Fruit fly (Drosophila melanogaster) whole organism, embryonic: ENCODE measurements around the gene CG15155.

ENCODE experiments used
- CG10321 ChIP-seq: fragments of 200-800 bp; sonication (Bioruptor generic); IDR thresholded peaks from 2 replicates; pipeline ENCODE4 v1.3.6; 2022; ENCODE audit warnings: missing biosample characterization, missing genetic modification characterization
- CG11504 ChIP-seq: fragments of 200-800 bp; sonication (Bioruptor generic); optimal IDR thresholded peaks from 3 replicates; lab custom pipeline; 2019; ENCODE audit warnings: missing biosample characterization, mild to moderate bottlenecking, missing genetic modification characterization, moderate library complexity
- CG12299 ChIP-seq: fragments of 200-800 bp; sonication (Bioruptor generic); optimal IDR thresholded peaks from 2 replicates; lab custom pipeline; 2018; ENCODE audit warnings: missing biosample characterization, mild to moderate bottlenecking, missing genetic modification characterization
- CG12391 ChIP-seq: fragments of 200-800 bp; sonication (Bioruptor generic); optimal IDR thresholded peaks from 3 replicates; lab custom pipeline; 2018; ENCODE audit warnings: missing biosample characterization, mild to moderate bottlenecking, missing genetic modification characterization, moderate library complexity
- CG13287 ChIP-seq: fragments of 200-800 bp; sonication (Bioruptor generic); IDR thresholded peaks from 2 replicates; pipeline ENCODE4 v1.3.6; 2022; ENCODE audit warnings: missing biosample characterization, missing genetic modification characterization; ENCODE audit not compliant: partially characterized antibody
- CG13296 ChIP-seq: fragments of 200-800 bp; sonication (Bioruptor generic); optimal IDR thresholded peaks from 3 replicates; lab custom pipeline; 2018; ENCODE audit warnings: missing biosample characterization, mild to moderate bottlenecking, missing genetic modification characterization
- CG1529 ChIP-seq: fragments of 200-800 bp; sonication (Bioruptor generic); optimal IDR thresholded peaks from 3 replicates; lab custom pipeline; 2018; ENCODE audit warnings: missing biosample characterization, missing genetic modification characterization
- CG17328 ChIP-seq: fragments of 200-800 bp; sonication (Bioruptor generic); IDR thresholded peaks from 2 replicates; pipeline ENCODE4 v1.3.6; 2022; ENCODE audit warnings: missing biosample characterization, missing genetic modification characterization
- CG17912 ChIP-seq: fragments of 200-800 bp; sonication (Bioruptor generic); optimal IDR thresholded peaks from 2 replicates; lab custom pipeline; 2018; ENCODE audit warnings: missing biosample characterization, mild to moderate bottlenecking, missing genetic modification characterization
- CG1792 ChIP-seq: fragments of 200-800 bp; sonication (Bioruptor generic); optimal IDR thresholded peaks from 2 replicates; lab custom pipeline; 2016; ENCODE audit warnings: missing biosample characterization, missing genetic modification characterization
- CG18599 ChIP-seq: fragments of 200-800 bp; sonication (Bioruptor generic); optimal IDR thresholded peaks from 3 replicates; lab custom pipeline; 2017; ENCODE audit warnings: missing biosample characterization, missing genetic modification characterization, mild to moderate bottlenecking, moderate library complexity, missing genetic modification reagents
- CG31441 ChIP-seq: fragments of 200-800 bp; sonication (Bioruptor generic); IDR thresholded peaks from 2 replicates; pipeline ENCODE4 v1.3.6; 2022; ENCODE audit warnings: missing biosample characterization, missing genetic modification characterization
- CG4854 ChIP-seq: fragments of 200-800 bp; sonication (Bioruptor generic); optimal IDR thresholded peaks from 2 replicates; lab custom pipeline; 2016; ENCODE audit warnings: missing biosample characterization, missing genetic modification characterization, inconsistent platforms
- CG6689 ChIP-seq: fragments of 200-800 bp; sonication (Bioruptor generic); IDR thresholded peaks from 2 replicates; pipeline ENCODE4 v1.3.6; 2022; ENCODE audit warnings: missing biosample characterization, missing genetic modification characterization
- CG7556 ChIP-seq: fragments of 200-800 bp; sonication (Bioruptor generic); optimal IDR thresholded peaks from 2 replicates; lab custom pipeline; 2017; ENCODE audit warnings: missing biosample characterization, mild to moderate bottlenecking, missing genetic modification characterization
- CG8089 ChIP-seq: fragments of 200-800 bp; sonication (Bioruptor generic); optimal IDR thresholded peaks from 3 replicates; lab custom pipeline; 2016; ENCODE audit warnings: missing biosample characterization, missing genetic modification characterization
- CG8944 ChIP-seq: fragments of 200-800 bp; sonication (Bioruptor generic); optimal IDR thresholded peaks from 3 replicates; lab custom pipeline; 2016; ENCODE audit warnings: missing biosample characterization, missing genetic modification characterization
- CG9797 ChIP-seq: fragments of 200-800 bp; sonication (Bioruptor generic); optimal IDR thresholded peaks from 3 replicates; lab custom pipeline; 2018; ENCODE audit warnings: missing biosample characterization, mild to moderate bottlenecking, missing genetic modification characterization
- CoRest ChIP-seq: fragments of 200-800 bp; sonication (Bioruptor generic); optimal IDR thresholded peaks from 3 replicates; lab custom pipeline; 2018; ENCODE audit warnings: missing biosample characterization, mild to moderate bottlenecking, missing genetic modification characterization, moderate library complexity
- Dad ChIP-seq: fragments of 200-800 bp; sonication (Bioruptor generic); optimal IDR thresholded peaks from 3 replicates; lab custom pipeline; 2016; ENCODE audit warnings: missing biosample characterization, missing genetic modification characterization
- Dip2 ChIP-seq: fragments of 200-800 bp; sonication (Bioruptor generic); IDR thresholded peaks from 2 replicates; pipeline ENCODE4 v1.3.6; 2022; ENCODE audit warnings: missing biosample characterization, missing genetic modification characterization
- Doc3 ChIP-seq: fragments of 200-800 bp; sonication (Bioruptor generic); IDR thresholded peaks from 3 replicates; pipeline ENCODE4 v1.3.6; 2022; ENCODE audit warnings: missing biosample characterization, missing genetic modification characterization; ENCODE audit not compliant: partially characterized antibody
- HLHmδ ChIP-seq: fragments of 200-800 bp; sonication (Bioruptor generic); optimal IDR thresholded peaks from 2 replicates; lab custom pipeline; 2018; ENCODE audit warnings: missing biosample characterization, mild to moderate bottlenecking, missing genetic modification characterization, moderate library complexity
- Hr39 ChIP-seq: fragments of >200 bp; optimal IDR thresholded peaks from 2 replicates; lab custom pipeline; 2017
- Hr51 ChIP-seq, 2 experiments: fragments of 200-800 bp; sonication (Bioruptor generic); optimal IDR thresholded peaks; 2 replicates in 1 of 2; 3 replicates in 1 of 2; lab custom pipeline; 2016 to 2018; ENCODE audit warnings: missing biosample characterization in 2 of 2, missing genetic modification characterization in 2 of 2, mild to moderate bottlenecking in 1 of 2, moderate library complexity in 1 of 2
- Kr ChIP-seq: fragments of 200-800 bp; sonication (Bioruptor generic); optimal IDR thresholded peaks from 2 replicates; lab custom pipeline; 2017; ENCODE audit warnings: missing biosample characterization, mild to moderate bottlenecking, missing genetic modification characterization
- Myb ChIP-seq: fragments of 200-800 bp; sonication (Bioruptor generic); optimal IDR thresholded peaks from 2 replicates; lab custom pipeline; 2016; ENCODE audit warnings: missing biosample characterization, missing genetic modification characterization
- Scr ChIP-seq: fragments of 200-800 bp; sonication (Bioruptor generic); IDR thresholded peaks from 2 replicates; pipeline ENCODE4 v1.3.6; 2022; ENCODE audit warnings: missing biosample characterization, missing genetic modification characterization; ENCODE audit not compliant: partially characterized antibody
- Sox102F ChIP-seq: fragments of 200-800 bp; sonication (Bioruptor generic); optimal IDR thresholded peaks from 2 replicates; lab custom pipeline; 2018; ENCODE audit warnings: missing biosample characterization, mild to moderate bottlenecking, missing genetic modification characterization, moderate library complexity
- Ssrp ChIP-seq: fragments of 200-800 bp; sonication (Bioruptor generic); optimal IDR thresholded peaks from 2 replicates; lab custom pipeline; 2018; ENCODE audit warnings: missing biosample characterization, mild to moderate bottlenecking, missing genetic modification characterization, moderate library complexity
- Xrp1 ChIP-seq: fragments of 200-800 bp; sonication (Bioruptor generic); IDR thresholded peaks from 2 replicates; pipeline ENCODE4 v1.3.6; 2022; ENCODE audit warnings: missing biosample characterization, missing genetic modification characterization
- amos ChIP-seq: fragments of 200-800 bp; sonication (Bioruptor generic); IDR thresholded peaks from 2 replicates; pipeline ENCODE4 v1.3.6; 2022; ENCODE audit warnings: missing biosample characterization, missing genetic modification characterization; ENCODE audit not compliant: partially characterized antibody
- aop ChIP-seq: fragments of 200-800 bp; sonication (Bioruptor generic); IDR thresholded peaks from 2 replicates; pipeline ENCODE4 v1.3.6; 2022; ENCODE audit warnings: missing biosample characterization, missing genetic modification characterization
- bigmax ChIP-seq: fragments of 200-800 bp; sonication (Bioruptor generic); optimal IDR thresholded peaks from 2 replicates; lab custom pipeline; 2018; ENCODE audit warnings: missing biosample characterization, mild to moderate bottlenecking, missing genetic modification characterization
- cato ChIP-seq: fragments of 200-800 bp; sonication (Bioruptor generic); optimal IDR thresholded peaks from 2 replicates; lab custom pipeline; 2016; ENCODE audit warnings: missing biosample characterization, missing genetic modification characterization, borderline replicate concordance
- danr ChIP-seq: fragments of 200-800 bp; sonication (Bioruptor generic); IDR thresholded peaks from 2 replicates; pipeline ENCODE4 v1.3.6; 2022; ENCODE audit warnings: missing biosample characterization, missing genetic modification characterization
- fd96Cb ChIP-seq: fragments of 200-800 bp; sonication (Bioruptor generic); optimal IDR thresholded peaks from 2 replicates; lab custom pipeline; 2018; ENCODE audit warnings: missing biosample characterization, mild to moderate bottlenecking, missing genetic modification characterization, moderate library complexity
- gfzf ChIP-seq: fragments of 200-800 bp; sonication (Bioruptor generic); optimal IDR thresholded peaks from 2 replicates; lab custom pipeline; 2016; ENCODE audit warnings: missing biosample characterization, mild to moderate bottlenecking, missing genetic modification characterization, moderate library complexity
- gsb-n ChIP-seq: fragments of 200-800 bp; sonication (Bioruptor generic); optimal IDR thresholded peaks from 3 replicates; lab custom pipeline; 2018; ENCODE audit warnings: missing biosample characterization, mild to moderate bottlenecking, missing genetic modification characterization
- lola ChIP-seq, 3 experiments: fragments of >200 bp in 2 of 3; fragments of 200-800 bp in 1 of 3; sonication (Bioruptor generic) in 1 of 3; optimal IDR thresholded peaks; 2 replicates each; lab custom pipeline; 2017 to 2019; ENCODE audit warnings: missing biosample characterization in 3 of 3, missing genetic modification characterization in 3 of 3, mild to moderate bottlenecking in 1 of 3, moderate library complexity in 1 of 3
- pnt ChIP-seq: fragments of 200-800 bp; sonication (Bioruptor generic); optimal IDR thresholded peaks from 3 replicates; lab custom pipeline; 2016; ENCODE audit warnings: missing biosample characterization, missing genetic modification characterization
- ro ChIP-seq: fragments of 200-800 bp; sonication (Bioruptor generic); IDR thresholded peaks from 2 replicates; pipeline ENCODE4 v1.3.6; 2022; ENCODE audit warnings: missing biosample characterization, missing genetic modification characterization
- seq ChIP-seq: fragments of 200-800 bp; sonication (Bioruptor generic); IDR thresholded peaks from 2 replicates; pipeline ENCODE4 v1.3.6; 2022; ENCODE audit warnings: missing biosample characterization, missing genetic modification characterization
- sqz ChIP-seq: fragments of 200-800 bp; sonication (Bioruptor generic); optimal IDR thresholded peaks from 3 replicates; lab custom pipeline; 2018; ENCODE audit warnings: missing biosample characterization, mild to moderate bottlenecking, missing genetic modification characterization
- sug ChIP-seq: fragments of 200-800 bp; optimal IDR thresholded peaks from 2 replicates; lab custom pipeline; 2019; ENCODE audit warnings: missing biosample characterization, mild to moderate bottlenecking, missing genetic modification characterization, moderate library complexity
- tio ChIP-seq: fragments of 200-800 bp; sonication (Bioruptor generic); optimal IDR thresholded peaks from 2 replicates; lab custom pipeline; 2017; ENCODE audit warnings: missing biosample characterization, missing genetic modification characterization, inconsistent platforms
- tll ChIP-seq, 2 experiments: fragments of 200-800 bp in 1 of 2; fragments of >200 bp in 1 of 2; sonication (Bioruptor generic) in 1 of 2; optimal IDR thresholded peaks; 2 replicates each; lab custom pipeline; 2017 to 2019; ENCODE audit warnings: missing biosample characterization in 2 of 2, missing genetic modification characterization in 2 of 2, mild to moderate bottlenecking in 1 of 2, moderate library complexity in 1 of 2
- ttk ChIP-seq: fragments of 200-800 bp; sonication (Bioruptor generic); IDR thresholded peaks from 2 replicates; pipeline ENCODE4 v2.1.2; 2022; ENCODE audit warnings: missing biosample characterization, missing genetic modification characterization
- zf30C ChIP-seq: fragments of 200-800 bp; sonication (Bioruptor generic); optimal IDR thresholded peaks from 3 replicates; lab custom pipeline; 2018; ENCODE audit warnings: missing biosample characterization, mild to moderate bottlenecking, missing genetic modification characterization

CG15155 gene

dm6 chr2L:18184648-18185243, 30.1 kb downstream of the CG15155 start, which contains the start of gene Ptp36E (continued):
- TF ChIP-seq CG12299 (tag; lab: Kevin White, UChicago), result no peak
- peak; percentile 77 for TF ChIP-seq sug (tag; lab: Kevin White, UChicago)
- no peak for TF ChIP-seq CG10321
- TF ChIP-seq Hr39 (lab: Kevin White, UChicago), result no peak
- peak; percentile 72 for TF ChIP-seq CG1529
- TF ChIP-seq aop (GFP tag; lab: Robert Waterston, UW), result no peak
- TF ChIP-seq pnt (GFP tag; lab: Kevin White, UChicago), result peak; percentile 38
- TF ChIP-seq CG4854 (GFP tag; lab: Kevin White, UChicago), result no peak
- peak; percentile 29; the same call in 1 of the 2 replicates for TF ChIP-seq Dip2 (GFP tag; lab: Robert Waterston, UW)
- peak; percentile 48; the same call in 1 of the 2 replicates for TF ChIP-seq danr
- peak; percentile 1 for TF ChIP-seq CG8089
- TF ChIP-seq Dad (GFP tag; lab: Kevin White, UChicago), result no peak
- TF ChIP-seq Sox102F (GFP tag; lab: Kevin White, UChicago), result peak; percentile 87
- peak; percentile 73 for TF ChIP-seq tio (GFP tag; lab: Kevin White, UChicago)
- no peak for TF ChIP-seq gfzf (GFP tag; lab: Kevin White, UChicago)
- TF ChIP-seq Xrp1 (GFP tag; lab: Robert Waterston, UW), result peak; percentile 84
- peak; percentile 59 for TF ChIP-seq cato (GFP tag; lab: Kevin White, UChicago)
- TF ChIP-seq zf30C (GFP tag; lab: Kevin White, UChicago), result no peak
- TF ChIP-seq CG8944 (GFP tag; lab: Kevin White, UChicago), result no peak
- no peak for TF ChIP-seq amos
- peak; percentile 48; the same call in 1 of the 2 replicates for TF ChIP-seq CG17328 (GFP tag; lab: Robert Waterston, UW)
- peak; percentile 70 for TF ChIP-seq sqz (GFP tag; lab: Kevin White, UChicago)
- no peak for TF ChIP-seq tll (GFP tag; optimal IDR thresholded peaks at IDR 0.05; lab: Kevin White, UChicago)
- peak; percentile 85 for TF ChIP-seq CG13296
- peak; percentile 91 for TF ChIP-seq CG31441 (GFP tag; lab: Robert Waterston, UW)
- no peak for TF ChIP-seq CG9797 (GFP tag; lab: Kevin White, UChicago)
- TF ChIP-seq Kr, result no peak
- peak; percentile 82 for TF ChIP-seq fd96Cb (tag; lab: Kevin White, UChicago)
- TF ChIP-seq Scr, result no peak
- no peak for TF ChIP-seq CG17912 (GFP tag; lab: Kevin White, UChicago)
- TF ChIP-seq CG7556 (GFP tag; lab: Kevin White, UChicago), result peak; percentile 93
- TF ChIP-seq seq (GFP tag; lab: Robert Waterston, UW), result peak; percentile 76
- TF ChIP-seq HLHmδ (GFP tag; lab: Kevin White, UChicago), result no peak
- TF ChIP-seq CG1792 (GFP tag; lab: Kevin White, UChicago), result no peak
- peak; percentile 63 for TF ChIP-seq gsb-n (tag; lab: Kevin White, UChicago)
- TF ChIP-seq CG11504 (tag; lab: Kevin White, UChicago), result peak; percentile 91
- no peak for TF ChIP-seq CG13287 (GFP tag; lab: Robert Waterston, UW)
- TF ChIP-seq ro, result no peak
- TF ChIP-seq CG12391 (tag; lab: Kevin White, UChicago), result no peak
- no peak for TF ChIP-seq lola (GFP tag; optimal IDR thresholded peaks at IDR 0.05; lab: Kevin White, UChicago)
- no peak for TF ChIP-seq bigmax (GFP tag; lab: Kevin White, UChicago)
- peak; percentile 75 for TF ChIP-seq ttk (GFP tag; lab: Robert Waterston, UW)
- peak; percentile 85 for TF ChIP-seq CG6689 (GFP tag; lab: Robert Waterston, UW)
- peak; percentile 85 for TF ChIP-seq CoRest (tag; lab: Kevin White, UChicago)
- peak; percentile 25 for TF ChIP-seq Myb
- TF ChIP-seq Ssrp (tag; lab: Kevin White, UChicago), result no peak
- peak in 1 of 2 experiments; percentile 83 for TF ChIP-seq Hr51 (GFP tag; optimal IDR thresholded peaks at IDR 0.05; lab: Kevin White, UChicago)
- TF ChIP-seq Doc3 (GFP tag; lab: Robert Waterston, UW), result no peak
- peak; percentile 95 for TF ChIP-seq CG18599 (GFP tag; lab: Kevin White, UChicago)
